Worm (Caenorhabditis elegans) whole organism, L4 larva: ENCODE results near the gene math-16.
A peak's percentile ranks its signal among the peaks of the same experiment; 100 is the strongest.

Source experiments
- F26F4.8 ChIP-seq: fragments of 200-800 bp; sonication (Bioruptor generic); conservative IDR thresholded peaks from 2 replicates; pipeline ENCODE4 v1.3.6; 2022; ENCODE audit warnings: missing genetic modification characterization, missing compliant biosample characterization
- F37D6.2 ChIP-seq: sonication (generic microtip); optimal IDR thresholded peaks from 2 replicates; lab custom pipeline; 2016; ENCODE audit warnings: mild to moderate bottlenecking, missing genetic modification characterization, missing compliant biosample characterization
- F44E2.7 ChIP-seq: fragments of 200-800 bp; sonication (Bioruptor generic); IDR thresholded peaks from 2 replicates; pipeline ENCODE4 v2.1.2; 2022; ENCODE audit warnings: missing genetic modification characterization, missing compliant biosample characterization
- T20F7.1 ChIP-seq: fragments of 200-800 bp; sonication (Bioruptor generic); optimal IDR thresholded peaks from 2 replicates; lab custom pipeline; 2018; ENCODE audit warnings: mild to moderate bottlenecking, missing genetic modification characterization, missing compliant biosample characterization
- Y75B8A.6 ChIP-seq: fragments of 200-800 bp; sonication (Bioruptor generic); IDR thresholded peaks from 2 replicates; pipeline ENCODE4 v1.3.6; 2022; ENCODE audit warnings: missing genetic modification reagents, missing genetic modification characterization, missing compliant biosample characterization
- ZK546.5 ChIP-seq, 2 experiments: sonication (generic microtip); optimal IDR thresholded peaks; 2 replicates each; lab custom pipeline; 2017; ENCODE audit warnings: missing biosample characterization in 2 of 2, missing genetic modification characterization in 2 of 2
- ama-1 ChIP-seq: fragments of 150-350 bp; optimal IDR thresholded peaks from 2 replicates; lab custom pipeline; 2014; ENCODE audit warnings: inconsistent platforms, mixed read lengths
- attf-4 ChIP-seq: sonication (generic microtip); optimal IDR thresholded peaks from 3 replicates; lab custom pipeline; 2017; ENCODE audit warnings: missing biosample characterization, missing genetic modification characterization
- ceh-32 ChIP-seq: sonication (generic microtip); optimal IDR thresholded peaks from 2 replicates; lab custom pipeline; 2016; ENCODE audit warnings: mild to moderate bottlenecking, missing genetic modification characterization, missing compliant biosample characterization; ENCODE audit not compliant: poor library complexity
- ctbp-1 ChIP-seq: fragments of 200-800 bp; sonication (Bioruptor generic); IDR thresholded peaks from 2 replicates; pipeline ENCODE4 v1.3.6; 2022; ENCODE audit warnings: missing genetic modification reagents, missing genetic modification characterization, missing compliant biosample characterization
- daf-12 ChIP-seq: fragments of 150-350 bp; optimal IDR thresholded peaks from 2 replicates; lab custom pipeline; 2014; ENCODE audit warnings: missing biosample characterization, missing genetic modification reagents, missing genetic modification characterization
- daf-16 ChIP-seq, 3 experiments: sonication (generic microtip); optimal IDR thresholded peaks; 2 replicates each; lab custom pipeline; 2016 to 2017; ENCODE audit warnings: missing genetic modification characterization in 3 of 3, missing genetic modification reagents in 3 of 3, mild to moderate bottlenecking in 2 of 3, missing compliant biosample characterization in 2 of 3, missing biosample characterization in 1 of 3, moderate library complexity in 1 of 3
- daf-8 ChIP-seq: fragments of 200-800 bp; sonication (Bioruptor generic); IDR thresholded peaks from 2 replicates; pipeline ENCODE4 v1.3.6; 2022; ENCODE audit warnings: missing genetic modification characterization, missing compliant biosample characterization
- dmd-9 ChIP-seq: fragments of 200-800 bp; sonication (Bioruptor generic); IDR thresholded peaks from 2 replicates; pipeline ENCODE4 v1.3.6; 2022; ENCODE audit warnings: missing genetic modification reagents, missing genetic modification characterization, missing compliant biosample characterization
- dve-1 ChIP-seq: sonication (generic microtip); optimal IDR thresholded peaks from 2 replicates; lab custom pipeline; 2017; ENCODE audit warnings: antibody characterized with exemption, mild to moderate bottlenecking, missing genetic modification characterization, missing compliant biosample characterization; ENCODE audit not compliant: insufficient read depth
- egl-27 ChIP-seq: sonication (generic microtip); optimal IDR thresholded peaks from 3 replicates; lab custom pipeline; 2017; ENCODE audit warnings: missing biosample characterization, missing genetic modification reagents, missing genetic modification characterization
- fos-1 ChIP-seq: fragments of 150-350 bp; optimal IDR thresholded peaks from 2 replicates; lab custom pipeline; 2014; ENCODE audit warnings: missing biosample characterization, missing genetic modification characterization
- hlh-30 ChIP-seq: sonication (generic microtip); optimal IDR thresholded peaks from 2 replicates; lab custom pipeline; 2017; ENCODE audit warnings: antibody characterized with exemption, mild to moderate bottlenecking, missing genetic modification characterization, missing compliant biosample characterization; ENCODE audit not compliant: insufficient read depth
- lim-7 ChIP-seq: fragments of 200-800 bp; sonication (Bioruptor generic); IDR thresholded peaks from 2 replicates; pipeline ENCODE4 v1.3.6; 2022; ENCODE audit warnings: missing genetic modification characterization, missing compliant biosample characterization
- lin-13 ChIP-seq: fragments of 150-350 bp; optimal IDR thresholded peaks from 2 replicates; lab custom pipeline; 2014; ENCODE audit warnings: missing biosample characterization, missing genetic modification reagents, missing genetic modification characterization
- lin-15B ChIP-seq: fragments of 150-350 bp; sonication (generic microtip); optimal IDR thresholded peaks from 3 replicates; lab custom pipeline; 2014; ENCODE audit warnings: missing biosample characterization, missing genetic modification characterization
- madf-5 ChIP-seq, 2 experiments: fragments of 200-800 bp; sonication (Bioruptor generic); IDR thresholded peaks; 2 replicates each; pipeline ENCODE4 v1.3.6; 2022; ENCODE audit warnings: missing compliant biosample characterization in 2 of 2, missing genetic modification characterization in 2 of 2
- madf-9 ChIP-seq: fragments of 200-800 bp; sonication (Bioruptor generic); conservative IDR thresholded peaks from 2 replicates; pipeline ENCODE4 v1.3.6; 2022; ENCODE audit warnings: missing genetic modification reagents, missing genetic modification characterization, missing compliant biosample characterization
- mep-1 ChIP-seq: fragments of 150-350 bp; sonication (generic microtip); optimal IDR thresholded peaks from 3 replicates; lab custom pipeline; 2014; ENCODE audit warnings: missing biosample characterization, missing genetic modification characterization
- mxl-2 ChIP-seq: fragments of 200-800 bp; sonication (Bioruptor generic); conservative IDR thresholded peaks from 2 replicates; pipeline ENCODE4 v1.3.6; 2022; ENCODE audit warnings: missing genetic modification reagents, missing genetic modification characterization, missing compliant biosample characterization
- nhr-10 ChIP-seq: fragments of 150-350 bp; optimal IDR thresholded peaks from 2 replicates; lab custom pipeline; 2014; ENCODE audit warnings: missing biosample characterization, missing genetic modification characterization
- nhr-102 ChIP-seq: sonication (generic microtip); optimal IDR thresholded peaks from 2 replicates; lab custom pipeline; 2016; ENCODE audit warnings: mild to moderate bottlenecking, missing genetic modification characterization, moderate library complexity, missing compliant biosample characterization
- nhr-11 ChIP-seq: fragments of 150-350 bp; optimal IDR thresholded peaks from 2 replicates; lab custom pipeline; 2014; ENCODE audit warnings: missing biosample characterization, missing genetic modification characterization
- nhr-237 ChIP-seq: sonication (generic microtip); optimal IDR thresholded peaks from 2 replicates; lab custom pipeline; 2017; ENCODE audit warnings: missing biosample characterization, missing genetic modification characterization
- nhr-77 ChIP-seq: fragments of 150-350 bp; optimal IDR thresholded peaks from 2 replicates; lab custom pipeline; 2014; ENCODE audit warnings: missing biosample characterization, missing genetic modification characterization
- pqm-1 ChIP-seq: sonication (generic microtip); optimal IDR thresholded peaks from 2 replicates; lab custom pipeline; 2017; ENCODE audit warnings: missing biosample characterization, missing genetic modification characterization
- skn-1 ChIP-seq: fragments of 150-350 bp; optimal IDR thresholded peaks from 2 replicates; lab custom pipeline; 2014; ENCODE audit warnings: missing biosample characterization, missing genetic modification characterization
- spr-1 ChIP-seq: sonication (generic microtip); optimal IDR thresholded peaks from 2 replicates; lab custom pipeline; 2016; ENCODE audit warnings: mild to moderate bottlenecking, missing genetic modification characterization, missing compliant biosample characterization
- tag-97 ChIP-seq: fragments of 200-800 bp; sonication (Bioruptor generic); IDR thresholded peaks from 2 replicates; pipeline ENCODE4 v1.3.6; 2022; ENCODE audit warnings: missing genetic modification characterization, missing compliant biosample characterization
- unc-130 ChIP-seq: sonication (generic microtip); optimal IDR thresholded peaks from 2 replicates; lab custom pipeline; 2016; ENCODE audit warnings: missing genetic modification reagents, missing genetic modification characterization, missing compliant biosample characterization
- unc-62 ChIP-seq, 3 experiments: fragments of 150-350 bp in 1 of 3; sonication (generic microtip); optimal IDR thresholded peaks in 2 of 3; peaks in 1 of 3; 1 replicate in 1 of 3; 2 replicates in 2 of 3; lab custom pipeline; 2014 to 2017; ENCODE audit warnings: missing biosample characterization in 3 of 3, missing genetic modification characterization in 3 of 3, missing genetic modification reagents in 3 of 3, missing genotype in 1 of 3
- zag-1 ChIP-seq: fragments of 150-350 bp; optimal IDR thresholded peaks from 2 replicates; lab custom pipeline; 2014; ENCODE audit warnings: missing biosample characterization, missing genetic modification characterization
- zfp-2 ChIP-seq: sonication (generic microtip); optimal IDR thresholded peaks from 2 replicates; lab custom pipeline; 2016; ENCODE audit warnings: mild to moderate bottlenecking, missing genetic modification characterization, missing compliant biosample characterization
- zip-2 ChIP-seq: fragments of 150-350 bp; optimal IDR thresholded peaks from 2 replicates; lab custom pipeline; 2014; ENCODE audit warnings: missing biosample characterization, missing genetic modification characterization
- ztf-11 ChIP-seq: fragments of 150-350 bp; optimal IDR thresholded peaks from 2 replicates; lab custom pipeline; 2014; ENCODE audit warnings: missing biosample characterization, missing genetic modification characterization

The math-16 gene

ce11 chrII:1921018-1921417 lies 42.5 kb upstream of the math-16 start, which contains the start of gene bath-7:
TSS of gene bath-7 (minus strand) at chrII:1921118.
- TF ChIP-seq dmd-9 (no peak), daf-12 (tag; lab: Kevin White, UChicago) (no peak), nhr-10 (tag; lab: Kevin White, UChicago) (no peak), hlh-30 (tag; lab: Kevin White, UChicago) (no peak), zfp-2 (tag; lab: Kevin White, UChicago) (no peak), unc-130 (no peak), mep-1 (no peak)

- no peak for TF ChIP-seq lim-7 (GFP tag; lab: Robert Waterston, UW)
- TF ChIP-seq tag-97 (GFP tag; lab: Robert Waterston, UW), result no peak
- no peak for TF ChIP-seq nhr-77 (tag; lab: Kevin White, UChicago)
- no peak for TF ChIP-seq nhr-10 (tag; lab: Kevin White, UChicago)
Measured at ce11 chrII:1917862-1918261, 39.3 kb upstream of the math-16 start, which contains the start of gene bath-4. TSS of gene bath-4 (minus strand) at chrII:1917962.

ce11 chrII:1912741-1913140 lies 34.2 kb upstream of the math-16 start, which contains the start of gene math-31:
TSS of gene math-31 (minus strand) at chrII:1912841.
- TF ChIP-seq lin-13 (GFP tag; lab: Kevin White, UChicago) (no peak), nhr-237 (no peak), dve-1 (tag; lab: Kevin White, UChicago) (no peak), mxl-2 (GFP tag; lab: Robert Waterston, UW) (no peak), F44E2.7 (no peak)

- TF ChIP-seq nhr-102 (tag; lab: Kevin White, UChicago) (no peak), daf-8 (GFP tag; lab: Robert Waterston, UW) (no peak), pqm-1 (tag; lab: Kevin White, UChicago) (peak; percentile 19)
Measured at ce11 chrII:1905104-1905503, 26.5 kb upstream of the math-16 start, which contains the start of gene math-22. TSS of gene math-22 (plus strand) at chrII:1905404.

- no peak for TF ChIP-seq ama-1 (lab: Kevin White, UChicago)
- TF ChIP-seq, all 104 proteins: peak for 0
Measured at ce11 chrII:1901981-1902380, 23.4 kb upstream of the math-16 start, which contains the start of gene math-23. TSS of gene math-23 (plus strand) at chrII:1902281.

- TF ChIP-seq nhr-237, result no peak
- no peak for TF ChIP-seq fos-1 (tag; lab: Kevin White, UChicago)
- TF ChIP-seq F26F4.8 (GFP tag; lab: Robert Waterston, UW), result no peak
- no peak for TF ChIP-seq mxl-2 (GFP tag; lab: Robert Waterston, UW)
- TF ChIP-seq Y75B8A.6 (GFP tag; lab: Robert Waterston, UW), result no peak
- TF ChIP-seq egl-27 (tag; lab: Kevin White, UChicago), result no peak
- no peak for TF ChIP-seq attf-4 (tag; lab: Kevin White, UChicago)
- no peak for TF ChIP-seq T20F7.1 (GFP tag; lab: Kevin White, UChicago)
- TF ChIP-seq unc-62 (GFP tag; optimal IDR thresholded peaks at IDR 0.05 in 1 of 2; lab: Kevin White, UChicago), result no peak
- no peak for TF ChIP-seq unc-62 (tag; optimal IDR thresholded peaks at IDR 0.05; lab: Kevin White, UChicago)
- no peak for TF ChIP-seq madf-5 (GFP tag; IDR thresholded peaks at IDR 0.05; lab: Robert Waterston, UW)
- no peak for TF ChIP-seq nhr-102 (tag; lab: Kevin White, UChicago)
- TF ChIP-seq skn-1 (tag; lab: Kevin White, UChicago), result no peak
- TF ChIP-seq, all 104 proteins: peak for 0
Measured at ce11 chrII:1899934-1900333, 21.4 kb upstream of the math-16 start, which contains the start of gene math-24. TSS of gene math-24 (plus strand) at chrII:1900234.

ce11 chrII:1897936-1898335 lies 19.4 kb upstream of the math-16 start, which contains the start of gene C46F9.6:
TSS of gene C46F9.6 (plus strand) at chrII:1898236.
- TF ChIP-seq zag-1 (tag; lab: Kevin White, UChicago), result no peak
- TF ChIP-seq ceh-32, result no peak
- no peak for TF ChIP-seq nhr-11 (tag; lab: Kevin White, UChicago)
- TF ChIP-seq unc-62 (GFP tag; optimal IDR thresholded peaks at IDR 0.05 in 1 of 2; lab: Kevin White, UChicago), result peak in 1 of 2 experiments; percentile 30
- TF ChIP-seq unc-62 (tag; optimal IDR thresholded peaks at IDR 0.05; lab: Kevin White, UChicago), result no peak
- no peak for TF ChIP-seq F37D6.2
- no peak for TF ChIP-seq daf-16 (GFP tag; optimal IDR thresholded peaks at IDR 0.05; lab: Kevin White, UChicago)
- TF ChIP-seq daf-16 (tag; optimal IDR thresholded peaks at IDR 0.05; lab: Kevin White, UChicago), result peak; percentile 60
- TF ChIP-seq ZK546.5 (tag; optimal IDR thresholded peaks at IDR 0.05; lab: Kevin White, UChicago), result no peak
- TF ChIP-seq spr-1 (tag; lab: Kevin White, UChicago), result no peak
- TF ChIP-seq ctbp-1 (GFP tag; lab: Robert Waterston, UW), result no peak
- TF ChIP-seq madf-9 (GFP tag; lab: Robert Waterston, UW), result no peak
- TF ChIP-seq lin-15B (tag; lab: Kevin White, UChicago), result no peak
- TF ChIP-seq mxl-2 (GFP tag; lab: Robert Waterston, UW), result no peak
- no peak for TF ChIP-seq ztf-11 (tag; lab: Kevin White, UChicago)
- no peak for TF ChIP-seq zip-2
